Worm (Caenorhabditis elegans): ENCODE results near the gene C36E8.4.

The C36E8.4 gene

DNA sequence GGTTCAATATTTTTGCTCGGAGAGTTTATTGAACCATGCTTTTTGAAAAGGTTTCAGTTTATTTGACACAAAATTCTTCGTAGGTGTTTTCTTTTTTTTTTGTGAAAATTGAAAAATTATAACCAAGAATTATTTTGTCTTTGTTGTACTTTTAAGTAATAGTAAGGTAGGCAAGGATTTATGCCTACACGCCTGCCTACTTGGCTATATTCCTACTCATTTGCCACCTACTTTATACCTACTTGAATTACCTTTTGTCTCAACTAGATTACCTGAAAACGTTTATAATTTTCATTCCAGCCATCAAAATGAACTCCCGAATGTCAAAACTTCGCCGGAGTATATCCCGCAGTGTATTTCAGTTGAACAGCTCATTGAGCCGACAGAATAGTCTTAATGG lies at the start of gene C36E8.4:
TSS of gene C36E8.4 (plus strand) at position 301 of the 400 bp plus-strand sequence.
- TF ChIP-seq W03F9.2 (tag; optimal IDR thresholded peaks at IDR 0.05) (no peak), him-1 (tag; optimal IDR thresholded peaks at IDR 0.05) (no peak), dao-5 (tag; optimal IDR thresholded peaks at IDR 0.05) (no peak)

DNA sequence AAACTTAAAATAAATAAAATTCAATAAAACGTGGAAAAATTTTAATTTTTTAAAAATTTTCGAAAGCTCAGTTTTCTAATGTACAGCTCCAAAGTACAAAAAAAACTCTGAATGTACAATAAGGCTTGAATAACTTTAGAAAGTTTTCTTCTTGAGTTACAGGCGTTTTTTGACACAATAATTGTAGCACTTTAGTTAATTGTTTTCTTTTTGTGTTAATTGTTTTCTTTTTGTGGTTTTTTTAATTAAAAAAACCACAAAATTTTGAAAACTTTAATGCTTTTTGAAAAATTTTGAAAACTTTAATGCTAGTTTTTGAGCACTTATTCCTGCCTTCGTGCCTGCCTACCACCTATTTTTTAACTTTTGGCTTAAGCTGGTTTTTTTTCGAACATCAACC lies 47.9 kb upstream of the C36E8.4 start, which contains the start of gene R10E9.2:
TSS of gene R10E9.2 (minus strand) at position 101 of the 400 bp plus-strand sequence.
- no peak for TF ChIP-seq W03F9.2 (tag; optimal IDR thresholded peaks at IDR 0.05)
- TF ChIP-seq him-1 (tag; optimal IDR thresholded peaks at IDR 0.05), result no peak
- no peak for TF ChIP-seq dao-5 (tag; optimal IDR thresholded peaks at IDR 0.05)

- TF ChIP-seq W03F9.2 (tag; optimal IDR thresholded peaks at IDR 0.05) (no peak), dao-5 (tag; optimal IDR thresholded peaks at IDR 0.05) (no peak), him-1 (tag; optimal IDR thresholded peaks at IDR 0.05) (no peak)
These were observed 46.0 kb upstream of the C36E8.4 start for ce11 chrIII:3966143-3966542.

DNA sequence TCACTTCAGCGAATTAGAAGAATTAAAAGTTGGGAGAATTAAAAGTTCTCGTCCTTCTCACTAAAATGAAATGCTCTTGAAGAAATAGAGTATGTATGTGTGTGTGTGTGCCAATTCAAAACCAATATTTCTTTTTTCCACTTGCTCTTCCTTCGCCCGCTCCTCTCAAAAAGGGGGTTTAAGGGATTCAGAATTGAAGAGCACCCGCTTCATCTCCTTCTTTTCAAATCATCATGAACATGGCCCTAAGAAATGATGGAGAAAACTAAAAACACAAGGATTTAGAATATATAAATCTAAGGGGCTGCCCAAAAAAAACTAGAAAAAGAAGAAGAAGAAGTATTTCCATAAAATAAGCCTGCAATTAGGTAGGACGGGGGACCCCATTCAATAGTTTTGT lies 43.0 kb upstream of the C36E8.4 start:
- TF ChIP-seq dao-5 (tag; optimal IDR thresholded peaks at IDR 0.05) (no peak), him-1 (tag; optimal IDR thresholded peaks at IDR 0.05) (no peak), W03F9.2 (tag; optimal IDR thresholded peaks at IDR 0.05) (no peak)

DNA sequence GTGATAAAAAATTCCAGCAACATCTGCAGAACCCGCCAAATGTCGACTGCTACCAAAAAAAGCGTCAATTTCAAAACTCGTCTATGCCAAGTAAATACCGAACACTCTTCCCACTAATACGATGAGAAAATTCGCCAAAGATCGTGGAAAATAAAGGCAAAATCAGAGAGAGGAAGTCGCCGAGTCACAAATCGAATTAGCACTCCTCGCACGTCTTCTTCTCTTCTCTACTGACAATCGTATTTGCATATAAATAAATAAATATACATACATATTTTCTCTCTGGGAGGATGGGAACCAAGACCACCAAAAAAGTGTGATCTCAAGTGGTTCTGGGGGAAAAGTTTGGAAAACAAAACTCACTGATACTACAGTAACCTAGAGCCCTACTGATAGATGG lies 41.7 kb upstream of the C36E8.4 start:
- TF ChIP-seq him-1 (tag; optimal IDR thresholded peaks at IDR 0.05) (no peak), dao-5 (tag; optimal IDR thresholded peaks at IDR 0.05) (no peak), W03F9.2 (tag; optimal IDR thresholded peaks at IDR 0.05) (no peak)

- no peak for TF ChIP-seq him-1 (tag; optimal IDR thresholded peaks at IDR 0.05)
- TF ChIP-seq dao-5 (tag; optimal IDR thresholded peaks at IDR 0.05), result no peak
- no peak for TF ChIP-seq W03F9.2 (tag; optimal IDR thresholded peaks at IDR 0.05)
These were observed 39.4 kb upstream of the C36E8.4 start, which contains the start of gene R10E9.4 for ce11 chrIII:3972687-3973086. Gene R10E9.4 (minus strand): TSS chrIII:3972787.

DNA sequence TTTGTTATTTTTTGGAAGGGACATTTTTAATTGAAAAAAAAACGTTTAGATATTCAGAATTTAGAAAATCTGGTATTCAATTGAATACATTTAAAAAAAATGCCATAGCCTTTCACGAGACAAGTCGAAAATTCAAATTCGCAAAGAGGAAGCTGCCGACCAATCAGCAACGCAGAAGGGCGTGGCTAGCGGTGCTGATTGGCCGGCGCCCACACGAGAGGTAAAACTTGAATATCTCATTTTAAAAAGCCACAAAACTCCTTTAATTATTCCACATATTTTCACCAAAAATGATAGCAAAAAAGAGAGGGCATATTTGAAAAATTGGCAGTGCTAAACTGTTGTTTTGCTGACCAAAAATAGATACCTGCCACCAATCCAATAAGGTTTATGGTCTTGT lies 37.6 kb upstream of the C36E8.4 start:
- TF ChIP-seq dao-5 (tag; optimal IDR thresholded peaks at IDR 0.05) (no peak), him-1 (tag; optimal IDR thresholded peaks at IDR 0.05) (no peak), W03F9.2 (tag; optimal IDR thresholded peaks at IDR 0.05) (no peak)

DNA sequence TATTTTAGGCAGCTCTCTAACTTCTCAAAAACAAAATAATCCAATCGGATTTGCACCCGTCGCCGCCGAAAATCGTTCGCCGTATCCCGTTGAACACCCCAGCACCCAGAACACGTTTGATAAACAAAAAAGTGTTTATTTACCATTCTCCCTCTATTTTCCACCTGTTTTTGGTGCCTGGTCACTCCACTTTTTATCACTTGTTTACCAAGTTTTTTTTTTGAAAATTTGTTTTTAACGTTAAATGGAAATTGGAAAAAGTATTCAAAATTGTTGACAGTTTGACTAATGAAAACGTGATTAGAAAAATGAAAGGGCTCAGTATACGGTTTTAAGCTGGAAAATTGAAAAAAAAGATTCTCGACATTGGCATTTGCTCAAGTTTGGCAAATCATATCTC lies 37.1 kb upstream of the C36E8.4 start:
- TF ChIP-seq W03F9.2 (tag; optimal IDR thresholded peaks at IDR 0.05) (no peak), him-1 (tag; optimal IDR thresholded peaks at IDR 0.05) (no peak), dao-5 (tag; optimal IDR thresholded peaks at IDR 0.05) (no peak)

ce11 chrIII:3976291-3976690 lies 35.8 kb upstream of the C36E8.4 start, which contains the start of gene msi-1:
Gene msi-1 (minus strand): TSS chrIII:3976391.
- TF ChIP-seq him-1 (tag; optimal IDR thresholded peaks at IDR 0.05), result no peak
- TF ChIP-seq dao-5 (tag; optimal IDR thresholded peaks at IDR 0.05), result no peak
- TF ChIP-seq W03F9.2 (tag; optimal IDR thresholded peaks at IDR 0.05), result no peak

DNA sequence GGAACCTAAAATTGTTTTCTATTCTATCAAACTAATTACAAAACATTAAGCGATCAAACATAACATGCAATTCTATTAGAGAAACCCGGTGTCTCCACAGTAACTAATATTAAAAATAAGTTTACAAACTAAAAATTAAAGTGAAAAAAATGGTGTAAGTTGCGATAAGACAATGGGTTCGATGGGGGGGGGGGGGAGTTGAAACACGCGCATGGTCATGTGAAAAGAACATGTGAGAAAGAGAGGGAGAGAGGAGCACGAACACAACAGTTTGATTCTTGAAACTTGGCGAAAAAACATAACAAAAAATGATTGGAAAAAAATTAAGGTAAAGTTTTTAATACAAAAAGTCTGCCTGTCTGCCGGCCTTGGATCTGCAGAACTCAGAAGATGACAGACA lies 35.1 kb upstream of the C36E8.4 start:
- TF ChIP-seq W03F9.2 (tag; optimal IDR thresholded peaks at IDR 0.05) (no peak), him-1 (tag; optimal IDR thresholded peaks at IDR 0.05) (no peak), dao-5 (tag; optimal IDR thresholded peaks at IDR 0.05) (no peak)

DNA sequence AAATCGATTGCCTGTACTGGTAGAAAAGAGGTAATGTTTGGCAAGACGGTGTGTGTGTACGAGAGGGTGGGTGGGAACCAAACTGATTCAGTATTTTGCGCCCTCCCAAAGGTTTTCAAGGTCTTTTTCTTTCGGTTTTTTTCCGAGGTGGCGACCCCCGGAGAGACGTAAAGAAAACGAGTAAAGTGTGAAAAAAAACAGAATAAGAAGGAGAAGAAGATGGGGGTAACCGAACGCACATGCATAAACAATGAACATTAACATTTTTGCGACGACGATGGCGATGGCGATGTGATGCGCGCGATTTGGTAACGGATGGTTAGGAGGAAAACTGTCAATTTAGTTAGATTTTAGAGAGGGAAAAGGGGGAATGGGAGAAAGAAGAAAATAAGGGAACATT lies 33.7 kb upstream of the C36E8.4 start:
- no peak for TF ChIP-seq him-1 (tag; optimal IDR thresholded peaks at IDR 0.05)
- TF ChIP-seq dao-5 (tag; optimal IDR thresholded peaks at IDR 0.05), result no peak
- no peak for TF ChIP-seq W03F9.2 (tag; optimal IDR thresholded peaks at IDR 0.05)

ce11 chrIII:3979980-3980631 lies 32.0 kb upstream of the C36E8.4 start:
- TF ChIP-seq W03F9.2 (tag; optimal IDR thresholded peaks at IDR 0.05), result peak; percentile 46
- TF ChIP-seq dao-5 (tag; optimal IDR thresholded peaks at IDR 0.05), result no peak

ce11 chrIII:3984049-3984484 lies 28.1 kb upstream of the C36E8.4 start:
- TF ChIP-seq W03F9.2 (tag; optimal IDR thresholded peaks at IDR 0.05), result no peak
- TF ChIP-seq him-1 (tag; optimal IDR thresholded peaks at IDR 0.05), result peak; percentile 69
- TF ChIP-seq dao-5 (tag; optimal IDR thresholded peaks at IDR 0.05), result no peak

DNA sequence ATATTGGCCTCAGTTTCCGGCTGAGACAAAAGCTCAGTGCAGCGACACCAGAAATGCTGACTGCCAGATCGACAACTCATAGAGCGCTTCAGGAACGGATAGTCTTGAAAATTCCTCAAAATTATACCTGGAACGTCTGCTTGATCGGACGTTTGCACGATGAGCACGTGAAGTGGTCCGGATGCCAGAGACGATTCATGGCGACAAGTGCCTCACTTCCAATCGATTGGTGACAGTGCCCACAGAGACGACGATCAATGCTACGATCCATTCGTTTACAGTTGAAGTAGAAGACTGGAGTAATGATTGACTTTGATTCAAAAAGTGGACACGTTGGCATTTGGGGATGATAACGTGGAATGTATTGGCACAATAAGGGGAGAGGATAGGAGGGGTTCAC lies 25.8 kb upstream of the C36E8.4 start, which contains the start of gene Y1A5A.1:
TSS of gene Y1A5A.1 (minus strand) at position 294 of the 400 bp plus-strand sequence.
- TF ChIP-seq W03F9.2 (tag; optimal IDR thresholded peaks at IDR 0.05), result no peak
- TF ChIP-seq him-1 (tag; optimal IDR thresholded peaks at IDR 0.05), result no peak
- no peak for TF ChIP-seq dao-5 (tag; optimal IDR thresholded peaks at IDR 0.05)

- TF ChIP-seq him-1 (tag; optimal IDR thresholded peaks at IDR 0.05) (no peak), dao-5 (tag; optimal IDR thresholded peaks at IDR 0.05) (no peak), W03F9.2 (tag; optimal IDR thresholded peaks at IDR 0.05) (no peak)
These were observed 24.4 kb upstream of the C36E8.4 start, which contains the start of gene C36E8.6 for ce11 chrIII:3987759-3988158. Gene C36E8.6 (plus strand): TSS chrIII:3988059.

All from whole organism, L4/young adult.